Worm (Caenorhabditis elegans): ENCODE measurements around the gene mrps-5.

ce11 chrV:12583421-12583820 is 20.1 kb downstream of the mrps-5 start:
- no peak for TF ChIP-seq unc-130 (tag; optimal IDR thresholded peaks at IDR 0.05)
- no peak for TF ChIP-seq lin-39 (tag; optimal IDR thresholded peaks at IDR 0.05)

Data from whole organism, L1 larva.